Fruit fly (Drosophila melanogaster) Kc167 (cell line): ENCODE results near the gene CG12035.

ENCODE experiments used
- insv ChIP-seq: fragments of >200 bp; optimal IDR thresholded peaks from 3 replicates; lab custom pipeline; 2018; ENCODE audit warnings: missing external identifiers
- psq ChIP-seq: fragments of >200 bp; optimal IDR thresholded peaks from 2 replicates; lab custom pipeline; 2017; ENCODE audit warnings: missing external identifiers
- ttk ChIP-seq: sonication (Bioruptor generic); optimal IDR thresholded peaks from 2 replicates; lab custom pipeline; 2017; ENCODE audit warnings: missing external identifiers

DNA sequence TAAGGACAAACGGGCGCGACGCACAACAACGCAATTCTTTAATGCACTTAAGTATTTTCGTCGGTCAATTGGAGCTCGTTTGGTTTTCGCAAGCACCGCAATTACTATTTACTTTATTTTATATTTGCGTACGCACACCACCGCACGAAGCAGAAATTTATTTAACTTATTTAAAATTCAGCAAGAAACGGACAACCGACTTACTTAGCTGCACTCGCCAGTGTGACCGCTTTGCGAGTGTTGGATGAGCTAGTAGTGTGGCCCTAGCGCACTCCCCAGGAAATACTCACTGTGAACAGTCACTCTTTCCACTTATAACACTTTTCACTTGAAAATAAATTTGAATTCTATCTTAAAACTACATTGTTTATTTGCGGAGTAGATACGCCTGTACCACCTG lies 6.7 kb downstream of the CG12035 start, which contains the start of gene drpr:
- TF ChIP-seq psq (no peak), ttk (lab: Kevin White, UChicago) (no peak), insv (no peak)
